Fruit fly (Drosophila melanogaster): ENCODE data around the gene CG3386.
A peak's percentile ranks its signal among the peaks of the same experiment; 100 is the strongest.

Gene CG3386

DNA sequence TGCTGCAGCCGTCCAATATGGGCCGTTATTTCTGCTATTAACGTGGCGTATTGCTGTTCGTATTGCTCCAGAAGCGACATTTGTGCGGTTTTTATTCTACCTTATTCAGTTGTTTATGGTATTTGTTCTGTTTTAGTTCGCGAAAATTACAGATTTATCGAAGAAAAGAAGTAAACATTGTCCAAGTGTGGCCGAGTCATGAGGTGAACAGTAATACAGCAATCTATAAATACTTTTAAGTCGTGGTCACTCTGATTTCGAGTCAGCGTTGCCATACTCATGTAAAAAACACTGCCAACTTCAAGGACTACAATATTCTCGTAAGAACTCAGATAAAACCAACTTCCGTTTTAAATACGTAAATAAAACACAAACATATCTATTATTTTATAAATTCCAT is 10.4 kb upstream of the CG3386 start, which contains the start of gene Vti1a:
TSS of gene Vti1a (minus strand) at position 221 of the 400 bp plus-strand sequence.
- TF ChIP-seq CG11504 (tag; optimal IDR thresholded peaks at IDR 0.05): no peak
- no peak for TF ChIP-seq Dbx (GFP tag; IDR thresholded peaks at IDR 0.05)
- TF ChIP-seq z (GFP tag; IDR thresholded peaks at IDR 0.05): no peak
- no peak for TF ChIP-seq Spps (tag; optimal IDR thresholded peaks at IDR 0.05)
- TF ChIP-seq sna (GFP tag; IDR thresholded peaks at IDR 0.05; ENCODE audit: partially characterized antibody): peak; percentile 40; the same call in 1 of the 2 replicates
- TF ChIP-seq sug (tag; optimal IDR thresholded peaks at IDR 0.05): peak; percentile 11
- TF ChIP-seq slbo (GFP tag; IDR thresholded peaks at IDR 0.05): no peak
- TF ChIP-seq Vsx1 (GFP tag; optimal IDR thresholded peaks at IDR 0.05): no peak
- TF ChIP-seq gro (GFP tag; optimal IDR thresholded peaks at IDR 0.05): no peak
- no peak for TF ChIP-seq CG15696 (tag; optimal IDR thresholded peaks at IDR 0.05)
- TF ChIP-seq Fer1 (GFP tag; optimal IDR thresholded peaks at IDR 0.05): no peak
- no peak for TF ChIP-seq CG6854 (GFP tag; optimal IDR thresholded peaks at IDR 0.05)
- no peak for TF ChIP-seq CG31388 (GFP tag; optimal IDR thresholded peaks at IDR 0.05)
- TF ChIP-seq phol (tag; optimal IDR thresholded peaks at IDR 0.05): peak; percentile 38
- TF ChIP-seq NfI (GFP tag; optimal IDR thresholded peaks at IDR 0.05): no peak
- peak; percentile 34 for TF ChIP-seq bigmax (GFP tag; optimal IDR thresholded peaks at IDR 0.05)
- TF ChIP-seq Mad (GFP tag; optimal IDR thresholded peaks at IDR 0.05): no peak
- TF ChIP-seq rib (GFP tag; IDR thresholded peaks at IDR 0.05): no peak
- no peak for TF ChIP-seq CG6813 (GFP tag; optimal IDR thresholded peaks at IDR 0.05)
- peak; percentile 85 for TF ChIP-seq Lhr (GFP tag; optimal IDR thresholded peaks at IDR 0.05)
- no peak for TF ChIP-seq dan (GFP tag; IDR thresholded peaks at IDR 0.05)
- 0 out of 2 replicates have a peak, but pooled peaks have one; percentile 46 for TF ChIP-seq unc-4 (GFP tag; IDR thresholded peaks at IDR 0.05; ENCODE audit: partially characterized antibody)
- no peak for TF ChIP-seq ase (GFP tag; IDR thresholded peaks at IDR 0.05)
- no peak for TF ChIP-seq Rx (GFP tag; IDR thresholded peaks at IDR 0.05)
- no peak for TF ChIP-seq Pdp1 (GFP tag; optimal IDR thresholded peaks at IDR 0.05)
- TF ChIP-seq pzg (GFP tag; optimal IDR thresholded peaks at IDR 0.05): peak; percentile 86
- TF ChIP-seq CoRest (tag; optimal IDR thresholded peaks at IDR 0.05): peak; percentile 19
- no peak for TF ChIP-seq Gsc (GFP tag; IDR thresholded peaks at IDR 0.05)
- peak; percentile 65; the same call in 1 of the 2 replicates for TF ChIP-seq bbx (GFP tag; IDR thresholded peaks at IDR 0.05; ENCODE audit: partially characterized antibody)
- TF ChIP-seq gem (tag; optimal IDR thresholded peaks at IDR 0.05): no peak
- no peak for TF ChIP-seq her (GFP tag; optimal IDR thresholded peaks at IDR 0.05)
- no peak for TF ChIP-seq Doc2 (GFP tag; IDR thresholded peaks at IDR 0.05)
- no peak for TF ChIP-seq Bteb2 (GFP tag; optimal IDR thresholded peaks at IDR 0.05)
- no peak for TF ChIP-seq CG30403 (GFP tag; optimal IDR thresholded peaks at IDR 0.05)
- TF ChIP-seq CG7556 (GFP tag; optimal IDR thresholded peaks at IDR 0.05): no peak
- TF ChIP-seq Chrac-16 (GFP tag; optimal IDR thresholded peaks at IDR 0.05): no peak
- no peak for TF ChIP-seq HLHmδ (GFP tag; optimal IDR thresholded peaks at IDR 0.05)
- TF ChIP-seq Bgb (GFP tag; IDR thresholded peaks at IDR 0.05; ENCODE audit: partially characterized antibody): peak; percentile 46; the same call in 1 of the 2 replicates
- TF ChIP-seq CG14860 (GFP tag; IDR thresholded peaks at IDR 0.05; ENCODE audit: partially characterized antibody): no peak
- peak; percentile 37 for TF ChIP-seq CG10431 (GFP tag; optimal IDR thresholded peaks at IDR 0.05)
- no peak for TF ChIP-seq wek (GFP tag; optimal IDR thresholded peaks at IDR 0.05)
- TF ChIP-seq usp (GFP tag; optimal IDR thresholded peaks at IDR 0.05): no peak
- no peak for TF ChIP-seq Tbp (GFP tag; optimal IDR thresholded peaks at IDR 0.05)
- no peak for TF ChIP-seq pita (GFP tag; optimal IDR thresholded peaks at IDR 0.05)
- no peak for TF ChIP-seq lov (optimal IDR thresholded peaks at IDR 0.05)
- TF ChIP-seq lov (GFP tag; IDR thresholded peaks at IDR 0.05): no peak
- TF ChIP-seq az2 (GFP tag; optimal IDR thresholded peaks at IDR 0.05): no peak
- no peak for TF ChIP-seq NC2α (GFP tag; optimal IDR thresholded peaks at IDR 0.05)
- no peak for TF ChIP-seq CG12236 (GFP tag; optimal IDR thresholded peaks at IDR 0.05)
- no peak for TF ChIP-seq org-1 (GFP tag; optimal IDR thresholded peaks at IDR 0.05)
- TF ChIP-seq CG8290 (GFP tag; optimal IDR thresholded peaks at IDR 0.05): peak; percentile 58
- peak in 1 of 2 experiments; percentile 43 for TF ChIP-seq CG8290 (tag; optimal IDR thresholded peaks at IDR 0.05)
